Fruit fly (Drosophila melanogaster) whole organism, wandering third instar larva: ENCODE measurements around the gene mei-217.

Experiments
- foxo ChIP-seq, 2 experiments: fragments of 200-800 bp; sonication (Bioruptor generic); optimal IDR thresholded peaks; 2 replicates in 1 of 2; 3 replicates in 1 of 2; lab custom pipeline; 2016 to 2017; ENCODE audit warnings: missing biosample characterization in 2 of 2, missing genetic modification characterization in 2 of 2
- lola ChIP-seq: fragments of >200 bp; optimal IDR thresholded peaks from 2 replicates; lab custom pipeline; 2017; ENCODE audit warnings: missing biosample characterization, missing genetic modification characterization
- pan ChIP-seq: fragments of >200 bp; optimal IDR thresholded peaks from 2 replicates; lab custom pipeline; 2017
- rgr ChIP-seq: fragments of 200-800 bp; sonication (Bioruptor generic); optimal IDR thresholded peaks from 3 replicates; lab custom pipeline; 2016; ENCODE audit warnings: missing biosample characterization, mild to moderate bottlenecking, missing genetic modification characterization
- usp ChIP-seq: fragments of >200 bp; optimal IDR thresholded peaks from 2 replicates; lab custom pipeline; 2017; ENCODE audit warnings: missing biosample characterization, missing genetic modification characterization

- TF ChIP-seq foxo (GFP tag; optimal IDR thresholded peaks at IDR 0.05; lab: Kevin White, UChicago) = peak in 1 of 2 experiments; percentile 52
- no peak for TF ChIP-seq pan
- TF ChIP-seq rgr = peak; percentile 11
- TF ChIP-seq lola = no peak
- TF ChIP-seq usp = no peak
These were observed 21.2 kb downstream of the mei-217 start for dm6 chrX:17121600-17121999.
